Worm (Caenorhabditis elegans): Measurements from ENCODE around the gene twk-21.
A peak's percentile ranks its signal among the peaks of the same experiment; 100 is the strongest.

twk-21 gene

DNA sequence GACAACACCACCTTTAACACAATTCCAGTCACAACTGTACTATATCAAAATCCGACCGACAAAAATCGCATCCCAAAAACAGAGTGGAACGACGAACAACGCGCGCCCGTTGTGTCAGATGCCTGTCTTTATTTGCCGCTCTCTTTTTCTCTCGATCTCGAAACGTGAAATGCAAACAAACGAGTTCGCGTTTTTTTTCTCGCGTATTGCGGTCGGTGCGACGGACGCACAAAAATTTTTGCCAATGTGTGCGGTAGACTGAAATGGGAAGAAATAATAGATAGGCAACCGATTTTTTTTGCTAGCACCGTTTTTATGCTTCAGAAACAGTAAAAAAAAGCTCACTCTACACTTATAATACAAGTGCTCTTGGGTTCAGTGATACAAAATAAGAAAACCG lies 2.6 kb upstream of the twk-21 start (continued):
- no peak for TF ChIP-seq spr-3 (GFP tag; optimal IDR thresholded peaks at IDR 0.05)
- TF ChIP-seq F10B5.3 (tag; optimal IDR thresholded peaks at IDR 0.05), result no peak
- no peak for TF ChIP-seq lin-39 (tag; optimal IDR thresholded peaks at IDR 0.05)
- TF ChIP-seq fkh-10 (GFP tag; optimal IDR thresholded peaks at IDR 0.05), result no peak
- no peak for TF ChIP-seq tra-1 (GFP tag; IDR thresholded peaks at IDR 0.05)
- TF ChIP-seq nhr-11 (tag; optimal IDR thresholded peaks at IDR 0.05), result no peak
- peak; percentile 36; the same call in 1 of the 2 replicates for TF ChIP-seq hmg-1.1 (GFP tag; IDR thresholded peaks at IDR 0.05)
- no peak for TF ChIP-seq daf-8 (GFP tag; IDR thresholded peaks at IDR 0.05)
- peak; percentile 24 for TF ChIP-seq hlh-30 (tag; optimal IDR thresholded peaks at IDR 0.05; ENCODE audit: insufficient read depth)
- TF ChIP-seq hlh-11 (tag; optimal IDR thresholded peaks at IDR 0.05), result peak; percentile 41
- TF ChIP-seq ZK546.5 (tag; optimal IDR thresholded peaks at IDR 0.05), result no peak
- no peak for TF ChIP-seq Y5F2A.4 (GFP tag; optimal IDR thresholded peaks at IDR 0.05)
- no peak for TF ChIP-seq ZK337.2 (GFP tag; IDR thresholded peaks at IDR 0.05)
- TF ChIP-seq ceh-20 (GFP tag; IDR thresholded peaks at IDR 0.05), result no peak
- TF ChIP-seq sdz-12 (GFP tag; optimal IDR thresholded peaks at IDR 0.05), result no peak
- TF ChIP-seq zag-1 (tag; optimal IDR thresholded peaks at IDR 0.05), result no peak
- no peak for TF ChIP-seq lin-29 (GFP tag; IDR thresholded peaks at IDR 0.05)
- TF ChIP-seq nhr-28 (tag; optimal IDR thresholded peaks at IDR 0.05), result peak; percentile 8
- TF ChIP-seq R02D3.7 (tag; optimal IDR thresholded peaks at IDR 0.05), result no peak
- TF ChIP-seq mxl-3 (GFP tag; optimal IDR thresholded peaks at IDR 0.05), result peak; percentile 17
- no peak for TF ChIP-seq egl-43 (GFP tag; IDR thresholded peaks at IDR 0.05)
- TF ChIP-seq nhr-48 (tag; optimal IDR thresholded peaks at IDR 0.05), result no peak
- TF ChIP-seq dmd-9 (GFP tag; IDR thresholded peaks at IDR 0.05), result no peak
- TF ChIP-seq mes-2 (tag; optimal IDR thresholded peaks at IDR 0.05; ENCODE audit: poor library complexity, severe bottlenecking), result peak; percentile 43

ce11 chrX:16298173-16298572 lies 1.5 kb upstream of the twk-21 start:
- TF ChIP-seq aha-1 (tag) (no peak), dpl-1 (GFP tag; optimal IDR thresholded peaks at IDR 0.05) (no peak), egl-27 (tag; optimal IDR thresholded peaks at IDR 0.05) (no peak), nhr-48 (tag; optimal IDR thresholded peaks at IDR 0.05) (peak; percentile 48), zip-11 (GFP tag; IDR thresholded peaks at IDR 0.05) (0 out of 2 replicates have a peak, but pooled peaks have one; percentile 49), aly-2 (tag; optimal IDR thresholded peaks at IDR 0.05) (no peak), lin-29 (GFP tag; IDR thresholded peaks at IDR 0.05) (peak; percentile 53; the same call in 1 of the 2 replicates), egl-43 (GFP tag; IDR thresholded peaks at IDR 0.05) (peak; percentile 93), dmd-6 (GFP tag; IDR thresholded peaks at IDR 0.05) (peak; percentile 61), pha-4 (GFP tag; IDR thresholded peaks at IDR 0.05) (peak; percentile 86), pha-4 (tag; optimal IDR thresholded peaks at IDR 0.05) (no peak), Y105C5A.15 (GFP tag; IDR thresholded peaks at IDR 0.05) (no peak), tag-97 (GFP tag; IDR thresholded peaks at IDR 0.05) (no peak), duxl-1 (tag; optimal IDR thresholded peaks at IDR 0.05; ENCODE audit: poor library complexity) (peak; percentile 72), unc-62 (GFP tag; optimal IDR thresholded peaks at IDR 0.05 in 1 of 2) (no peak), unc-62 (tag; optimal IDR thresholded peaks at IDR 0.05) (no peak), Y48G9A.11 (GFP tag; IDR thresholded peaks at IDR 0.05) (0 out of 2 replicates have a peak, but pooled peaks have one; percentile 51), nhr-42 (GFP tag; IDR thresholded peaks at IDR 0.05) (peak; percentile 68; the same call in 1 of the 2 replicates), lim-7 (GFP tag; IDR thresholded peaks at IDR 0.05) (peak; percentile 90), mes-2 (tag; optimal IDR thresholded peaks at IDR 0.05; ENCODE audit: poor library complexity, severe bottlenecking) (peak; percentile 80), attf-4 (tag; optimal IDR thresholded peaks at IDR 0.05) (no peak), vab-7 (GFP tag; IDR thresholded peaks at IDR 0.05) (peak; percentile 86), lsy-2 (tag; optimal IDR thresholded peaks at IDR 0.05) (peak in 1 of 2 experiments; percentile 55), F10B5.3 (tag; optimal IDR thresholded peaks at IDR 0.05) (peak; percentile 22), lin-13 (GFP tag; optimal IDR thresholded peaks at IDR 0.05) (peak; percentile 73), hmg-1.1 (GFP tag; IDR thresholded peaks at IDR 0.05) (peak; percentile 90), dmd-9 (GFP tag; IDR thresholded peaks at IDR 0.05) (0 out of 2 replicates have a peak, but pooled peaks have one; percentile 32), zip-2 (tag; optimal IDR thresholded peaks at IDR 0.05) (peak; percentile 5), dve-1 (tag; optimal IDR thresholded peaks at IDR 0.05; ENCODE audit: insufficient read depth) (peak; percentile 36), fkh-10 (GFP tag; optimal IDR thresholded peaks at IDR 0.05) (peak; percentile 8), ctbp-1 (GFP tag; IDR thresholded peaks at IDR 0.05) (peak; percentile 83), T26A8.4 (GFP tag; IDR thresholded peaks at IDR 0.05) (peak; percentile 39; the same call in 1 of the 2 replicates), F49E8.2 (tag; optimal IDR thresholded peaks at IDR 0.05; ENCODE audit: borderline replicate concordance) (peak; percentile 39), lin-1 (GFP tag; IDR thresholded peaks at IDR 0.05) (peak; percentile 72; the same call in 1 of the 2 replicates)
